Fruit fly (Drosophila melanogaster) whole organism, embryonic: ENCODE measurements around the gene CG10943.

ENCODE experiments used
- Abd-B ChIP-seq: fragments of 200-800 bp; sonication (Bioruptor generic); optimal IDR thresholded peaks from 2 replicates; lab custom pipeline; 2018; ENCODE audit warnings: missing biosample characterization, mild to moderate bottlenecking, missing genetic modification characterization, moderate library complexity
- Adf1 ChIP-seq: fragments of 200-800 bp; sonication (Bioruptor generic); IDR thresholded peaks from 2 replicates; pipeline ENCODE4 v1.3.6; 2022; ENCODE audit warnings: missing biosample characterization, missing genetic modification characterization
- Antp ChIP-seq: fragments of 200-800 bp; sonication (Bioruptor generic); optimal IDR thresholded peaks from 3 replicates; lab custom pipeline; 2016; ENCODE audit warnings: missing biosample characterization, missing genetic modification characterization
- Atf6 ChIP-seq: fragments of 200-800 bp; sonication (Bioruptor generic); IDR thresholded peaks from 2 replicates; pipeline ENCODE4 v1.3.6; 2022; ENCODE audit warnings: missing biosample characterization, missing genetic modification characterization
- B-H2 ChIP-seq: fragments of 200-800 bp; sonication (Bioruptor generic); optimal IDR thresholded peaks from 2 replicates; lab custom pipeline; 2018; ENCODE audit warnings: missing biosample characterization, mild to moderate bottlenecking, missing genetic modification characterization
- CG10147 ChIP-seq: fragments of 200-800 bp; sonication (Bioruptor generic); optimal IDR thresholded peaks from 2 replicates; lab custom pipeline; 2019; ENCODE audit warnings: missing biosample characterization, mild to moderate bottlenecking, missing genetic modification characterization, moderate library complexity
- CG10366 ChIP-seq: fragments of 200-800 bp; sonication (Bioruptor generic); IDR thresholded peaks from 2 replicates; pipeline ENCODE4 v1.3.6; 2022; ENCODE audit warnings: missing biosample characterization, missing genetic modification characterization
- CG10543 ChIP-seq: fragments of 200-800 bp; sonication (Bioruptor generic); optimal IDR thresholded peaks from 3 replicates; lab custom pipeline; 2017; ENCODE audit warnings: missing biosample characterization, mild to moderate bottlenecking, missing genetic modification characterization, moderate library complexity
- CG11085 ChIP-seq: fragments of 200-800 bp; sonication (Bioruptor generic); IDR thresholded peaks from 2 replicates; pipeline ENCODE4 v1.3.6; 2022; ENCODE audit warnings: missing biosample characterization, missing genetic modification characterization
- CG13624 ChIP-seq: fragments of 200-800 bp; sonication (Bioruptor generic); optimal IDR thresholded peaks from 2 replicates; lab custom pipeline; 2016; ENCODE audit warnings: missing biosample characterization, missing genetic modification characterization
- CG14050 ChIP-seq: fragments of 200-800 bp; sonication (Bioruptor generic); IDR thresholded peaks from 3 replicates; pipeline ENCODE4 v1.3.6; 2022; ENCODE audit warnings: missing biosample characterization, missing genetic modification characterization
- CG14441 ChIP-seq: fragments of 200-800 bp; sonication (Bioruptor generic); IDR thresholded peaks from 2 replicates; pipeline ENCODE4 v1.3.6; 2022; ENCODE audit warnings: missing biosample characterization, missing genetic modification characterization
- CG17829 ChIP-seq: fragments of 200-800 bp; optimal IDR thresholded peaks from 2 replicates; lab custom pipeline; 2019; ENCODE audit warnings: missing biosample characterization, mild to moderate bottlenecking, missing genetic modification characterization, moderate library complexity
- CG18262 ChIP-seq: fragments of 200-800 bp; optimal IDR thresholded peaks from 3 replicates; lab custom pipeline; 2019; ENCODE audit warnings: missing biosample characterization, mild to moderate bottlenecking, missing genetic modification characterization, moderate library complexity
- CG18764 ChIP-seq: fragments of 200-800 bp; sonication (Bioruptor generic); optimal IDR thresholded peaks from 3 replicates; lab custom pipeline; 2016; ENCODE audit warnings: missing biosample characterization, missing genetic modification characterization
- CG30020 ChIP-seq: fragments of 200-800 bp; optimal IDR thresholded peaks from 2 replicates; lab custom pipeline; 2019; ENCODE audit warnings: missing biosample characterization, mild to moderate bottlenecking, missing genetic modification characterization, moderate library complexity
- CG3163 ChIP-seq: fragments of 200-800 bp; sonication (Bioruptor generic); optimal IDR thresholded peaks from 3 replicates; lab custom pipeline; 2016; ENCODE audit warnings: missing biosample characterization, missing genetic modification characterization
- CG34224 ChIP-seq: fragments of 200-800 bp; sonication (Bioruptor generic); IDR thresholded peaks from 3 replicates; pipeline ENCODE4 v1.3.6; 2022; ENCODE audit warnings: missing biosample characterization, missing genetic modification characterization; ENCODE audit not compliant: partially characterized antibody
- CG34376 ChIP-seq: fragments of 200-800 bp; sonication (Bioruptor generic); optimal IDR thresholded peaks from 2 replicates; lab custom pipeline; 2018; ENCODE audit warnings: missing biosample characterization, mild to moderate bottlenecking, missing genetic modification characterization
- CG3838 ChIP-seq: fragments of 200-800 bp; sonication (Bioruptor generic); optimal IDR thresholded peaks from 3 replicates; lab custom pipeline; 2016; ENCODE audit warnings: missing biosample characterization, missing genetic modification characterization
- CG5953 ChIP-seq: fragments of 200-800 bp; sonication (Bioruptor generic); IDR thresholded peaks from 2 replicates; pipeline ENCODE4 v1.3.6; 2022; ENCODE audit warnings: missing biosample characterization, missing genetic modification characterization
- CG6689 ChIP-seq: fragments of 200-800 bp; sonication (Bioruptor generic); IDR thresholded peaks from 2 replicates; pipeline ENCODE4 v1.3.6; 2022; ENCODE audit warnings: missing biosample characterization, missing genetic modification characterization
- CG7271 ChIP-seq: fragments of 200-800 bp; sonication (Bioruptor generic); optimal IDR thresholded peaks from 2 replicates; lab custom pipeline; 2018; ENCODE audit warnings: missing biosample characterization, mild to moderate bottlenecking, missing genetic modification characterization, moderate library complexity
- CG7987 ChIP-seq: fragments of 200-800 bp; sonication (Bioruptor generic); optimal IDR thresholded peaks from 2 replicates; lab custom pipeline; 2018; ENCODE audit warnings: missing biosample characterization, mild to moderate bottlenecking, missing genetic modification characterization, moderate library complexity
- CG8359 ChIP-seq: fragments of 200-800 bp; sonication (Bioruptor generic); optimal IDR thresholded peaks from 2 replicates; lab custom pipeline; 2017; ENCODE audit warnings: missing biosample characterization, mild to moderate bottlenecking, missing genetic modification characterization, borderline replicate concordance
- D ChIP-seq, 2 experiments: fragments of 200-800 bp in 1 of 2; fragments of >200 bp in 1 of 2; sonication (Bioruptor generic) in 1 of 2; optimal IDR thresholded peaks; 2 replicates in 1 of 2; 3 replicates in 1 of 2; lab custom pipeline; 2017; ENCODE audit warnings: mild to moderate bottlenecking in 1 of 2, missing biosample characterization in 1 of 2, missing genetic modification characterization in 1 of 2, missing genetic modification reagents in 1 of 2
- Dad ChIP-seq: fragments of 200-800 bp; sonication (Bioruptor generic); optimal IDR thresholded peaks from 3 replicates; lab custom pipeline; 2016; ENCODE audit warnings: missing biosample characterization, missing genetic modification characterization
- Dref ChIP-seq: fragments of 200-800 bp; sonication (Bioruptor generic); IDR thresholded peaks from 2 replicates; pipeline ENCODE4 v1.3.6; 2022; ENCODE audit warnings: missing biosample characterization, missing genetic modification characterization
- E2f2 ChIP-seq: fragments of 200-800 bp; sonication (Bioruptor generic); IDR thresholded peaks from 2 replicates; pipeline ENCODE4 v1.3.6; 2022; ENCODE audit warnings: missing biosample characterization, missing genetic modification characterization
- H2.0 ChIP-seq: fragments of 200-800 bp; sonication (Bioruptor generic); IDR thresholded peaks from 2 replicates; pipeline ENCODE4 v1.3.6; 2022; ENCODE audit warnings: missing biosample characterization, missing genetic modification characterization
- Meics ChIP-seq: fragments of 200-800 bp; sonication (Bioruptor generic); optimal IDR thresholded peaks from 2 replicates; lab custom pipeline; 2017; ENCODE audit warnings: missing biosample characterization, mild to moderate bottlenecking, missing genetic modification characterization
- NFAT ChIP-seq: fragments of 200-800 bp; sonication (Bioruptor generic); IDR thresholded peaks from 2 replicates; pipeline ENCODE4 v1.3.6; 2022; ENCODE audit warnings: missing biosample characterization, missing genetic modification characterization
- PHDP ChIP-seq: fragments of 200-800 bp; sonication (Bioruptor generic); optimal IDR thresholded peaks from 3 replicates; lab custom pipeline; 2018; ENCODE audit warnings: missing biosample characterization, mild to moderate bottlenecking, missing genetic modification characterization, moderate library complexity
- Spps ChIP-seq: fragments of 200-800 bp; sonication (Bioruptor generic); optimal IDR thresholded peaks from 2 replicates; lab custom pipeline; 2018; ENCODE audit warnings: missing biosample characterization, mild to moderate bottlenecking, missing genetic modification characterization
- al ChIP-seq: fragments of 200-800 bp; sonication (Bioruptor generic); IDR thresholded peaks from 2 replicates; pipeline ENCODE4 v1.3.6; 2022; ENCODE audit warnings: missing biosample characterization, missing genetic modification characterization
- aop ChIP-seq: fragments of 200-800 bp; sonication (Bioruptor generic); IDR thresholded peaks from 2 replicates; pipeline ENCODE4 v1.3.6; 2022; ENCODE audit warnings: missing biosample characterization, missing genetic modification characterization
- btn ChIP-seq: fragments of 200-800 bp; sonication (Bioruptor generic); optimal IDR thresholded peaks from 2 replicates; lab custom pipeline; 2016; ENCODE audit warnings: missing biosample characterization, missing genetic modification characterization
- cg ChIP-seq: fragments of 200-800 bp; sonication (Bioruptor generic); optimal IDR thresholded peaks from 3 replicates; lab custom pipeline; 2019; ENCODE audit warnings: missing biosample characterization, mild to moderate bottlenecking, missing genetic modification characterization, moderate library complexity
- corto ChIP-seq: fragments of 200-800 bp; sonication (Bioruptor generic); optimal IDR thresholded peaks from 2 replicates; lab custom pipeline; 2016; ENCODE audit warnings: missing biosample characterization, mild to moderate bottlenecking, missing genetic modification characterization, moderate library complexity
- crol ChIP-seq: fragments of 200-800 bp; sonication (Bioruptor generic); IDR thresholded peaks from 2 replicates; pipeline ENCODE4 v1.3.6; 2022; ENCODE audit warnings: missing biosample characterization, missing genetic modification characterization
- dpn ChIP-seq, 2 experiments: fragments of 200-800 bp; sonication (Bioruptor generic); optimal IDR thresholded peaks; 3 replicates each; lab custom pipeline; 2016; ENCODE audit warnings: missing biosample characterization in 2 of 2, missing genetic modification characterization in 2 of 2
- fd3F ChIP-seq: fragments of 200-800 bp; sonication (Bioruptor generic); optimal IDR thresholded peaks from 2 replicates; lab custom pipeline; 2018; ENCODE audit warnings: missing biosample characterization, mild to moderate bottlenecking, missing genetic modification characterization, moderate library complexity
- jigr1 ChIP-seq: fragments of 200-800 bp; sonication (Bioruptor generic); IDR thresholded peaks from 3 replicates; pipeline ENCODE4 v1.3.6; 2022; ENCODE audit warnings: missing biosample characterization, missing genetic modification characterization
- pho ChIP-seq: fragments of 200-800 bp; sonication (Bioruptor generic); optimal IDR thresholded peaks from 2 replicates; lab custom pipeline; 2016; ENCODE audit warnings: missing biosample characterization, missing genetic modification characterization
- shn ChIP-seq: fragments of 200-800 bp; sonication (Bioruptor generic); optimal IDR thresholded peaks from 3 replicates; lab custom pipeline; 2016; ENCODE audit warnings: missing biosample characterization, missing genetic modification characterization
- ssp ChIP-seq: fragments of 200-800 bp; sonication (Bioruptor generic); IDR thresholded peaks from 2 replicates; pipeline ENCODE4 v1.3.6; 2022; ENCODE audit warnings: missing biosample characterization, missing genetic modification characterization
- tna ChIP-seq: fragments of 200-800 bp; sonication (Bioruptor generic); IDR thresholded peaks from 2 replicates; pipeline ENCODE4 v1.3.6; 2022; ENCODE audit warnings: missing biosample characterization, missing genetic modification characterization; ENCODE audit not compliant: partially characterized antibody
- trem ChIP-seq: fragments of 200-800 bp; optimal IDR thresholded peaks from 3 replicates; lab custom pipeline; 2019; ENCODE audit warnings: missing biosample characterization, mild to moderate bottlenecking, missing genetic modification characterization, moderate library complexity
- ttk ChIP-seq: fragments of 200-800 bp; sonication (Bioruptor generic); IDR thresholded peaks from 2 replicates; pipeline ENCODE4 v2.1.2; 2022; ENCODE audit warnings: missing biosample characterization, missing genetic modification characterization
- wek ChIP-seq: fragments of 200-800 bp; sonication (Bioruptor generic); optimal IDR thresholded peaks from 3 replicates; lab custom pipeline; 2018; ENCODE audit warnings: missing biosample characterization, mild to moderate bottlenecking, missing genetic modification characterization, moderate library complexity
- wor ChIP-seq: fragments of 200-800 bp; sonication (Bioruptor generic); IDR thresholded peaks from 2 replicates; pipeline ENCODE4 v1.3.6; 2022; ENCODE audit warnings: missing biosample characterization, missing genetic modification characterization
- zfh1 ChIP-seq: fragments of 200-800 bp; sonication (Bioruptor generic); IDR thresholded peaks from 3 replicates; pipeline ENCODE4 v1.3.6; 2022; ENCODE audit warnings: missing biosample characterization, missing genetic modification characterization

Gene CG10943

dm6 chr3L:12849867-12850301 is 12.8 kb downstream of the CG10943 start, which contains the start of the genes CG10948 and Wbp2 (continued):
- TF ChIP-seq B-H2 (no peak), CG17829 (peak; percentile 41), CG7271 (no peak), CG18764 (GFP tag; lab: Kevin White, UChicago) (no peak), NFAT (no peak), D (optimal IDR thresholded peaks at IDR 0.05; lab: Kevin White, UChicago) (no peak), D (GFP tag; optimal IDR thresholded peaks at IDR 0.05; lab: Kevin White, UChicago) (no peak), CG8359 (no peak), PHDP (tag; lab: Kevin White, UChicago) (no peak), Antp (GFP tag; lab: Kevin White, UChicago) (no peak), CG14050 (GFP tag; lab: Robert Waterston, UW) (no peak), CG3163 (GFP tag; lab: Kevin White, UChicago) (no peak), CG10543 (GFP tag; lab: Kevin White, UChicago) (no peak), CG13624 (GFP tag; lab: Kevin White, UChicago) (peak; percentile 17), pho (GFP tag; lab: Kevin White, UChicago) (no peak), jigr1 (no peak), shn (GFP tag; lab: Kevin White, UChicago) (no peak), Atf6 (GFP tag; lab: Robert Waterston, UW) (no peak), Meics (GFP tag; lab: Kevin White, UChicago) (no peak), crol (GFP tag; lab: Robert Waterston, UW) (no peak; the same call in 1 of the 2 replicates), ttk (no peak), CG34224 (GFP tag; lab: Robert Waterston, UW) (peak; percentile 49), CG11085 (GFP tag; lab: Robert Waterston, UW) (no peak), CG10147 (GFP tag; lab: Kevin White, UChicago) (no peak), trem (tag; lab: Kevin White, UChicago) (peak; percentile 94), tna (GFP tag; lab: Robert Waterston, UW) (peak; percentile 30; the same call in 1 of the 2 replicates), btn (GFP tag; lab: Kevin White, UChicago) (no peak), CG5953 (GFP tag; lab: Robert Waterston, UW) (no peak), CG14441 (GFP tag; lab: Robert Waterston, UW) (no peak), CG6689 (GFP tag; lab: Robert Waterston, UW) (no peak), aop (no peak), CG34376 (peak; percentile 25), E2f2 (GFP tag; lab: Robert Waterston, UW) (no peak; the same call in 1 of the 2 replicates), dpn (GFP tag; optimal IDR thresholded peaks at IDR 0.05; lab: Kevin White, UChicago) (no peak), Adf1 (GFP tag; lab: Robert Waterston, UW) (no peak), wor (no peak), zfh1 (GFP tag; lab: Robert Waterston, UW) (no peak), Dref (GFP tag; lab: Robert Waterston, UW) (peak; percentile 87), H2.0 (GFP tag; lab: Robert Waterston, UW) (no peak), Abd-B (GFP tag; lab: Kevin White, UChicago) (no peak), corto (GFP tag; lab: Kevin White, UChicago) (no peak), CG10366 (GFP tag; lab: Robert Waterston, UW) (no peak), CG3838 (GFP tag; lab: Kevin White, UChicago) (no peak), fd3F (GFP tag; lab: Kevin White, UChicago) (no peak), wek (GFP tag; lab: Kevin White, UChicago) (no peak), CG30020 (tag; lab: Kevin White, UChicago) (peak; percentile 35), Spps (tag; lab: Kevin White, UChicago) (no peak), CG18262 (tag; lab: Kevin White, UChicago) (no peak), CG7987 (no peak), Dad (GFP tag; lab: Kevin White, UChicago) (peak; percentile 7), ssp (GFP tag; lab: Robert Waterston, UW) (no peak), cg (GFP tag; lab: Kevin White, UChicago) (no peak), al (GFP tag; lab: Robert Waterston, UW) (no peak)
